Worm (Caenorhabditis elegans): ENCODE results near the gene T12A7.10.
A peak's percentile ranks its signal among the peaks of the same experiment; 100 is the strongest.

- TF ChIP-seq zag-1 (tag; optimal IDR thresholded peaks at IDR 0.05) (peak; percentile 72), peb-1 (tag; optimal IDR thresholded peaks at IDR 0.05) (no peak), ama-1 (optimal IDR thresholded peaks at IDR 0.05) (no peak), aly-2 (tag; optimal IDR thresholded peaks at IDR 0.05) (no peak), nhr-237 (tag; optimal IDR thresholded peaks at IDR 0.05) (no peak), nhr-12 (tag; optimal IDR thresholded peaks at IDR 0.05) (no peak), mdl-1 (tag; optimal IDR thresholded peaks at IDR 0.05) (peak in 1 of 2 experiments; percentile 77), nhr-10 (tag; optimal IDR thresholded peaks at IDR 0.05) (no peak), lsy-2 (tag; optimal IDR thresholded peaks at IDR 0.05) (peak; percentile 16 to 65), mab-5 (tag; optimal IDR thresholded peaks at IDR 0.05) (no peak), egl-27 (tag; optimal IDR thresholded peaks at IDR 0.05) (peak; percentile 37), lin-13 (GFP tag; optimal IDR thresholded peaks at IDR 0.05) (no peak), nhr-11 (tag; optimal IDR thresholded peaks at IDR 0.05) (no peak)
Observed at ce11 chrIV:11765507-11765906, 10.6 kb upstream of the T12A7.10 start.
